Worm (Caenorhabditis elegans) whole organism, L2 larva: ENCODE results near the gene srbc-58.
A peak's percentile ranks its signal among the peaks of the same experiment; 100 is the strongest.
"Not testable (repeated sequence)": the region's sequence is repeated elsewhere in the genome, so short reads cannot be mapped to it uniquely, and the experiment has no call there.

Source experiments
- C34F6.9 ChIP-seq: fragments of 150-350 bp; optimal IDR thresholded peaks from 2 replicates; lab custom pipeline; 2014; ENCODE audit warnings: missing biosample characterization, missing genetic modification characterization
- F13H6.1 ChIP-seq: sonication (generic microtip); optimal IDR thresholded peaks from 2 replicates; lab custom pipeline; 2016; ENCODE audit warnings: missing genetic modification characterization, missing compliant biosample characterization
- Y55F3AM.14 ChIP-seq: fragments of 200-800 bp; sonication (Bioruptor generic); optimal IDR thresholded peaks from 2 replicates; lab custom pipeline; 2018; ENCODE audit warnings: mild to moderate bottlenecking, missing genetic modification characterization, missing compliant biosample characterization
- ZK546.5 ChIP-seq: sonication (generic microtip); optimal IDR thresholded peaks from 2 replicates; lab custom pipeline; 2017; ENCODE audit warnings: missing biosample characterization, missing genetic modification characterization
- aly-2 ChIP-seq: fragments of 150-350 bp; optimal IDR thresholded peaks from 2 replicates; lab custom pipeline; 2014; ENCODE audit warnings: missing biosample characterization, missing genetic modification characterization
- ama-1 ChIP-seq: fragments of 150-350 bp; optimal IDR thresholded peaks from 2 replicates; lab custom pipeline; 2018; ENCODE audit warnings: inconsistent platforms
- blmp-1 ChIP-seq: sonication (generic microtip); optimal IDR thresholded peaks from 2 replicates; lab custom pipeline; 2017; ENCODE audit warnings: missing genetic modification characterization, mild to moderate bottlenecking, missing compliant biosample characterization, antibody characterized with exemption, moderate library complexity; ENCODE audit not compliant: insufficient read depth
- ceh-16 ChIP-seq: fragments of 150-350 bp; optimal IDR thresholded peaks from 2 replicates; lab custom pipeline; 2014; ENCODE audit warnings: missing biosample characterization, missing genetic modification characterization
- ceh-82 ChIP-seq: fragments of 150-350 bp; optimal IDR thresholded peaks from 2 replicates; lab custom pipeline; 2014; ENCODE audit warnings: missing biosample characterization, missing genetic modification characterization
- egl-27 ChIP-seq: sonication (generic microtip); optimal IDR thresholded peaks from 3 replicates; lab custom pipeline; 2017; ENCODE audit warnings: missing biosample characterization, missing genetic modification reagents, missing genetic modification characterization
- elt-3 ChIP-seq: sonication (generic microtip); optimal IDR thresholded peaks from 2 replicates; lab custom pipeline; 2017; ENCODE audit warnings: missing biosample characterization, missing genetic modification characterization
- gmeb-1 ChIP-seq: fragments of 150-350 bp; optimal IDR thresholded peaks from 2 replicates; lab custom pipeline; 2014; ENCODE audit warnings: missing biosample characterization, missing genetic modification characterization
- lin-13 ChIP-seq: fragments of 150-350 bp; optimal IDR thresholded peaks from 2 replicates; lab custom pipeline; 2014; ENCODE audit warnings: missing biosample characterization, missing genetic modification reagents, missing genetic modification characterization
- lin-39 ChIP-seq: fragments of 150-350 bp; optimal IDR thresholded peaks from 2 replicates; lab custom pipeline; 2014; ENCODE audit warnings: missing biosample characterization, missing genetic modification reagents, missing genetic modification characterization
- lsy-2 ChIP-seq, 2 experiments: fragments of 150-350 bp in 1 of 2; sonication (generic microtip) in 1 of 2; optimal IDR thresholded peaks; 2 replicates each; lab custom pipeline; 2014 to 2017; ENCODE audit warnings: missing biosample characterization in 2 of 2, missing genetic modification characterization in 2 of 2
- mab-5 ChIP-seq: fragments of 150-350 bp; optimal IDR thresholded peaks from 2 replicates; lab custom pipeline; 2014; ENCODE audit warnings: missing biosample characterization, missing genetic modification characterization
- mdl-1 ChIP-seq, 2 experiments: fragments of 150-350 bp in 1 of 2; sonication (generic microtip) in 1 of 2; optimal IDR thresholded peaks; 2 replicates each; lab custom pipeline; 2017; ENCODE audit warnings: missing biosample characterization in 2 of 2, missing genetic modification characterization in 2 of 2
- nhr-10 ChIP-seq: sonication (generic microtip); optimal IDR thresholded peaks from 2 replicates; lab custom pipeline; 2017; ENCODE audit warnings: missing biosample characterization, missing genetic modification characterization
- nhr-12 ChIP-seq: fragments of 150-350 bp; optimal IDR thresholded peaks from 2 replicates; lab custom pipeline; 2014; ENCODE audit warnings: missing biosample characterization, missing genetic modification characterization
- nhr-129 ChIP-seq: fragments of 150-350 bp; optimal IDR thresholded peaks from 2 replicates; lab custom pipeline; 2014; ENCODE audit warnings: missing biosample characterization, missing genetic modification characterization
- nhr-21 ChIP-seq: fragments of 150-350 bp; optimal IDR thresholded peaks from 2 replicates; lab custom pipeline; 2014; ENCODE audit warnings: missing biosample characterization, missing genetic modification characterization
- nhr-23 ChIP-seq: fragments of 150-350 bp; optimal IDR thresholded peaks from 2 replicates; lab custom pipeline; 2014; ENCODE audit warnings: missing biosample characterization, missing genetic modification reagents, missing genetic modification characterization
- nhr-6 ChIP-seq: fragments of 150-350 bp; optimal IDR thresholded peaks from 2 replicates; lab custom pipeline; 2014; ENCODE audit warnings: missing biosample characterization, missing genetic modification characterization
- nhr-77 ChIP-seq: fragments of 150-350 bp; optimal IDR thresholded peaks from 2 replicates; lab custom pipeline; 2014; ENCODE audit warnings: missing biosample characterization, missing genetic modification characterization
- sem-4 ChIP-seq: fragments of 150-350 bp; optimal IDR thresholded peaks from 2 replicates; lab custom pipeline; 2014; ENCODE audit warnings: missing biosample characterization, missing genetic modification reagents, missing genetic modification characterization
- skn-1 ChIP-seq: sonication (generic microtip); optimal IDR thresholded peaks from 2 replicates; lab custom pipeline; 2017; ENCODE audit warnings: missing biosample characterization, missing genetic modification characterization
- sma-9 ChIP-seq, 2 experiments: fragments of 150-350 bp in 1 of 2; sonication (generic microtip) in 1 of 2; optimal IDR thresholded peaks; 2 replicates each; lab custom pipeline; 2014 to 2016; ENCODE audit warnings: missing genetic modification characterization in 2 of 2, mild to moderate bottlenecking in 1 of 2, missing biosample characterization in 1 of 2, missing compliant biosample characterization in 1 of 2, missing genetic modification reagents in 1 of 2, moderate library complexity in 1 of 2
- snpc-4 ChIP-seq: fragments of 150-350 bp; optimal IDR thresholded peaks from 2 replicates; lab custom pipeline; 2014; ENCODE audit warnings: missing biosample characterization, missing genetic modification characterization
- unc-39 ChIP-seq: fragments of 150-350 bp; optimal IDR thresholded peaks from 2 replicates; lab custom pipeline; 2014; ENCODE audit warnings: missing biosample characterization, missing genetic modification characterization
- unc-55 ChIP-seq: fragments of 150-350 bp; sonication (generic microtip); optimal IDR thresholded peaks from 3 replicates; lab custom pipeline; 2014; ENCODE audit warnings: missing biosample characterization, missing genetic modification reagents, missing genetic modification characterization
- zag-1 ChIP-seq: fragments of 150-350 bp; optimal IDR thresholded peaks from 2 replicates; lab custom pipeline; 2014; ENCODE audit warnings: missing biosample characterization, missing genetic modification characterization
- ztf-1 ChIP-seq: fragments of 200-800 bp; sonication (Bioruptor generic); conservative IDR thresholded peaks from 2 replicates; pipeline ENCODE4 v1.3.6; 2022; ENCODE audit warnings: missing genetic modification characterization, missing compliant biosample characterization
- ztf-11 ChIP-seq: sonication (generic microtip); optimal IDR thresholded peaks from 2 replicates; lab custom pipeline; 2017; ENCODE audit warnings: missing biosample characterization, missing genetic modification characterization
- ztf-4 ChIP-seq: fragments of 150-350 bp; optimal IDR thresholded peaks from 2 replicates; lab custom pipeline; 2014; ENCODE audit warnings: missing biosample characterization, missing genetic modification characterization

srbc-58 gene

ce11 chrV:810281-810862 is 35.6 kb downstream of the srbc-58 start, which contains the start of gene R13D11.4:
Gene R13D11.4, plus strand, starts transcription at chrV:810812.
- TF ChIP-seq unc-55 (peak; percentile 23), mab-5 (no peak), F13H6.1 (peak; percentile 11)

- no peak for TF ChIP-seq nhr-12 (tag; lab: Kevin White, UChicago)
- TF ChIP-seq unc-55, result no peak
- no peak for TF ChIP-seq elt-3
- TF ChIP-seq mab-5, result no peak
- no peak for TF ChIP-seq aly-2 (tag; lab: Kevin White, UChicago)
- no peak for TF ChIP-seq sem-4 (tag; lab: Kevin White, UChicago)
- TF ChIP-seq nhr-10, result no peak
- no peak for TF ChIP-seq nhr-129 (tag; lab: Kevin White, UChicago)
- no peak for TF ChIP-seq lsy-2 (tag; optimal IDR thresholded peaks at IDR 0.05; lab: Kevin White, UChicago)
- no peak for TF ChIP-seq lin-13
- no peak for TF ChIP-seq zag-1 (tag; lab: Kevin White, UChicago)
- TF ChIP-seq ztf-11 (tag; lab: Kevin White, UChicago), result no peak
- no peak for TF ChIP-seq ZK546.5 (tag; lab: Kevin White, UChicago)
- TF ChIP-seq Y55F3AM.14 (GFP tag; lab: Kevin White, UChicago), result no peak
- no peak for TF ChIP-seq ceh-16 (tag; lab: Kevin White, UChicago)
- TF ChIP-seq unc-39 (tag; lab: Kevin White, UChicago), result no peak
- no peak for TF ChIP-seq C34F6.9 (tag; lab: Kevin White, UChicago)
- no peak for TF ChIP-seq egl-27
- no peak for TF ChIP-seq nhr-23
- no peak for TF ChIP-seq nhr-21
Observed at ce11 chrV:813101-813500, 38.3 kb downstream of the srbc-58 start, which contains the start of gene R13D11.10. Gene R13D11.10, minus strand, starts transcription at chrV:813201.

- no peak for TF ChIP-seq ztf-4 (tag; lab: Kevin White, UChicago)
- TF ChIP-seq ama-1, result no peak
- no peak for TF ChIP-seq lin-13
- TF ChIP-seq ceh-16 (tag; lab: Kevin White, UChicago), result no peak
- no peak for TF ChIP-seq C34F6.9 (tag; lab: Kevin White, UChicago)
- no peak for TF ChIP-seq skn-1 (tag; lab: Kevin White, UChicago)
Observed at ce11 chrV:814716-815115, 39.9 kb downstream of the srbc-58 start, which contains the start of gene R13D11.3. Gene R13D11.3, plus strand, starts transcription at chrV:815016.

DNA sequence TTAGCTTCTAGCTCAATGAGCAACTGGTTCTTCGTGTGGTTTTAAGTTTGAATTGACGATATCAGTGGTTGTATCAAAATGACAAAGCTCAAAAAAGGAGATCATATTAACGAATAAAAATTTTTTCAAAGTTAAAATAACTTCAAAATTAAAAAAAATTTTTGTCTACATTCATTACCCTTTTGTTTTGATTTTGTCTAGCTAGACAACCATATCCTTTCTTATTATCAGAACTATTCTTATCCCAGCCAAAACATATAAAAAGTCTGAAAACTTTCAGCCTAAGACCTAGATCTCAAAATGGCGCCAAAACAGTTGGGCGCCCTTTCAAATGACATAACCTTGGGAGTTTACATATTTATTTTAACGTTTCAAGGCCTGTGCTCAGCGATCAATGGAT is 42.4 kb downstream of the srbc-58 start, which contains the start of gene R13D11.1:
TSS of gene R13D11.1 (plus strand) at position 301 of the 400 bp plus-strand sequence.
- TF ChIP-seq nhr-77 (tag; lab: Kevin White, UChicago), result no peak
- TF ChIP-seq sma-9 (GFP tag; optimal IDR thresholded peaks at IDR 0.05; lab: Kevin White, UChicago), result no peak
- TF ChIP-seq sma-9 (tag; optimal IDR thresholded peaks at IDR 0.05; lab: Kevin White, UChicago), result no peak
- TF ChIP-seq ceh-16 (tag; lab: Kevin White, UChicago), result no peak
- no peak for TF ChIP-seq C34F6.9 (tag; lab: Kevin White, UChicago)
- no peak for TF ChIP-seq mab-5
- TF ChIP-seq ceh-82, result no peak
- TF ChIP-seq nhr-10, result no peak
- TF ChIP-seq nhr-6 (tag; lab: Kevin White, UChicago), result no peak
- TF ChIP-seq unc-39 (tag; lab: Kevin White, UChicago), result no peak
- no peak for TF ChIP-seq F13H6.1
- TF ChIP-seq gmeb-1 (tag; lab: Kevin White, UChicago), result no peak
- no peak for TF ChIP-seq ztf-1 (GFP tag; lab: Robert Waterston, UW)
- TF ChIP-seq blmp-1 (tag; lab: Kevin White, UChicago), result no peak
- TF ChIP-seq snpc-4 (tag; lab: Kevin White, UChicago), result no peak
- no peak for TF ChIP-seq mdl-1 (tag; optimal IDR thresholded peaks at IDR 0.05; lab: Kevin White, UChicago)
- no peak for TF ChIP-seq elt-3
- no peak for TF ChIP-seq Y55F3AM.14 (GFP tag; lab: Kevin White, UChicago)
- no peak for TF ChIP-seq ama-1
- no peak for TF ChIP-seq lin-39 (tag; lab: Kevin White, UChicago)

ce11 chrV:820629-821028 is 45.8 kb downstream of the srbc-58 start, which contains the start of gene srx-32:
Gene srx-32, minus strand, starts transcription at chrV:820729.
- TF ChIP-seq blmp-1 (tag; lab: Kevin White, UChicago); nhr-10; ztf-11 (tag; lab: Kevin White, UChicago): not testable (repeated sequence)
- TF ChIP-seq, all 48 proteins: peak for 0; not testable (repeated sequence) for 48
